Fruit fly (Drosophila melanogaster) Kc167 (cell line): ENCODE data around the gene M1BP.

Experiments used
- h ChIP-seq: fragments of >200 bp; optimal IDR thresholded peaks from 3 replicates; lab custom pipeline; 2018; ENCODE audit warnings: missing external identifiers
- ttk ChIP-seq: sonication (Bioruptor generic); optimal IDR thresholded peaks from 2 replicates; lab custom pipeline; 2017; ENCODE audit warnings: missing external identifiers

DNA sequence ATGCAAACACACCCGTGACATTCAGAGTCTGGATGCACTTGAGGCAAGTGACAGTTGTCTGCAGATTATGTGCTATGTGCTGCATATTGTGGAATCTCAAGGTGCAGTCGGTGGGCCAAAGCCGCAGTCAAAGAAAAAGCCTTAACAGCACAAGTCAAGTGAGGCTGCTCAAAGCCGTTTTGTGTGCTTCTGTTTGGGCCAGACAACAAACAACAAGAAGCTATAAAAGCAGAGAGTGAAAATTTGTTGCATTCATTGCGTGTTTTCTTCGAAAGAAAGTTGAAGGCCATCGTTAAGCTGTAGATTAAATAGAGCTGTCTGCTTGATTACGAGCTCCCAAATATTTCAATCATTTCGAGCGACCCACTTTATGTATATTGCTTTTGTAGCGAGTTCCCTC, 10.4 kb upstream of the M1BP start:
- TF ChIP-seq ttk (lab: Kevin White, UChicago) (no peak), h (lab: Kevin White, UChicago) (no peak)
